Worm (Caenorhabditis elegans) whole organism, L2 larva: ENCODE data around the gene npp-19.

ENCODE experiments used
- blmp-1 ChIP-seq: sonication (generic microtip); optimal IDR thresholded peaks from 2 replicates; lab custom pipeline; 2017; ENCODE audit warnings: missing genetic modification characterization, mild to moderate bottlenecking, missing compliant biosample characterization, antibody characterized with exemption, moderate library complexity; ENCODE audit not compliant: insufficient read depth
- ceh-16 ChIP-seq: fragments of 150-350 bp; optimal IDR thresholded peaks from 2 replicates; lab custom pipeline; 2014; ENCODE audit warnings: missing biosample characterization, missing genetic modification characterization
- ceh-82 ChIP-seq: fragments of 150-350 bp; optimal IDR thresholded peaks from 2 replicates; lab custom pipeline; 2014; ENCODE audit warnings: missing biosample characterization, missing genetic modification characterization
- egl-27 ChIP-seq: sonication (generic microtip); optimal IDR thresholded peaks from 3 replicates; lab custom pipeline; 2017; ENCODE audit warnings: missing biosample characterization, missing genetic modification reagents, missing genetic modification characterization
- elt-3 ChIP-seq: sonication (generic microtip); optimal IDR thresholded peaks from 2 replicates; lab custom pipeline; 2017; ENCODE audit warnings: missing biosample characterization, missing genetic modification characterization
- lin-13 ChIP-seq: fragments of 150-350 bp; optimal IDR thresholded peaks from 2 replicates; lab custom pipeline; 2014; ENCODE audit warnings: missing biosample characterization, missing genetic modification reagents, missing genetic modification characterization
- lin-39 ChIP-seq: fragments of 150-350 bp; optimal IDR thresholded peaks from 2 replicates; lab custom pipeline; 2014; ENCODE audit warnings: missing biosample characterization, missing genetic modification reagents, missing genetic modification characterization
- nhr-10 ChIP-seq: sonication (generic microtip); optimal IDR thresholded peaks from 2 replicates; lab custom pipeline; 2017; ENCODE audit warnings: missing biosample characterization, missing genetic modification characterization
- nhr-237 ChIP-seq: fragments of 150-350 bp; optimal IDR thresholded peaks from 2 replicates; lab custom pipeline; 2014; ENCODE audit warnings: missing biosample characterization, missing genetic modification characterization
- sem-4 ChIP-seq: fragments of 150-350 bp; optimal IDR thresholded peaks from 2 replicates; lab custom pipeline; 2014; ENCODE audit warnings: missing biosample characterization, missing genetic modification reagents, missing genetic modification characterization
- skn-1 ChIP-seq: sonication (generic microtip); optimal IDR thresholded peaks from 2 replicates; lab custom pipeline; 2017; ENCODE audit warnings: missing biosample characterization, missing genetic modification characterization
- unc-62 ChIP-seq: fragments of 150-350 bp; optimal IDR thresholded peaks from 2 replicates; lab custom pipeline; 2014; ENCODE audit warnings: missing biosample characterization, missing genetic modification reagents, missing genetic modification characterization
- ztf-4 ChIP-seq: fragments of 150-350 bp; optimal IDR thresholded peaks from 2 replicates; lab custom pipeline; 2014; ENCODE audit warnings: missing biosample characterization, missing genetic modification characterization

- TF ChIP-seq lin-39 (tag; lab: Kevin White, UChicago) (no peak), egl-27 (tag; lab: Kevin White, UChicago) (no peak), sem-4 (tag; lab: Kevin White, UChicago) (peak; percentile 45), unc-62 (no peak), nhr-237 (no peak), skn-1 (tag; lab: Kevin White, UChicago) (no peak), elt-3 (tag; lab: Kevin White, UChicago) (no peak), ceh-82 (tag; lab: Kevin White, UChicago) (no peak), nhr-10 (tag; lab: Kevin White, UChicago) (no peak), ztf-4 (tag; lab: Kevin White, UChicago) (no peak), ceh-16 (no peak), blmp-1 (tag; lab: Kevin White, UChicago) (peak; percentile 9), lin-13 (peak; percentile 55)
These were observed 13.4 kb downstream of the npp-19 start, which contains the start of gene cdl-1 for ce11 chrII:10784780-10785463.
